Worm (Caenorhabditis elegans): ENCODE data around the gene tebp-2.

DNA sequence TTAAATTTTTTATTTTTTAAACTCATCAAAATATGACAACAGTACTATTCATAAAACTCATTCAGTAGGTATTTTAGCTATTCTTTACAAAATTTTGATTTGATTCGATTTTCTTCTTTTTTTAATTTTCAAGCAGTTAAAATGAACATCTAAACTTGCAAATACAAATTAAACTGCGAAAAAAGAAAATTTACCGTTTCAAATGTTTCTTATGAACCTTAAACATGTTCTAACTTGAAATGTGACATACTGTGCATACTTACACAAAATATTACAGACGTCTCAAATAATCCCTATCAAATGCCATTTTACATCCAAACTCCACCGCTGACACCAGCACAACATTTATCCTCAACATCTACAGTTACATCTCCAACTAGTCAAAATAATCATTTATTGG lies 43.0 kb downstream of the tebp-2 start, which contains the start of gene fkh-7:
- TF ChIP-seq tra-4 (tag; optimal IDR thresholded peaks at IDR 0.05) (no peak), ama-1 (optimal IDR thresholded peaks at IDR 0.05) (no peak), pes-1 (GFP tag; IDR thresholded peaks at IDR 0.05) (no peak), hnd-1 (tag; optimal IDR thresholded peaks at IDR 0.05) (no peak), ets-7 (tag; optimal IDR thresholded peaks at IDR 0.05) (no peak), flt-1 (GFP tag; IDR thresholded peaks at IDR 0.05) (no peak), hmbx-1 (tag; optimal IDR thresholded peaks at IDR 0.05) (no peak)
